Worm (Caenorhabditis elegans) whole organism, early embryonic: ENCODE results near the gene srj-38.

Source experiments
- F13C5.2 ChIP-seq: sonication (generic microtip); optimal IDR thresholded peaks from 2 replicates; lab custom pipeline; 2017; ENCODE audit warnings: mild to moderate bottlenecking, missing genetic modification characterization, inconsistent platforms, missing compliant biosample characterization
- aly-1 ChIP-seq: sonication (generic microtip); optimal IDR thresholded peaks from 2 replicates; lab custom pipeline; 2016; ENCODE audit warnings: missing genetic modification characterization, missing compliant biosample characterization
- ama-1 ChIP-seq: fragments of 150-350 bp; optimal IDR thresholded peaks from 2 replicates; lab custom pipeline; 2014
- ceh-13 ChIP-seq: fragments of 200-800 bp; sonication (Bioruptor generic); optimal IDR thresholded peaks from 2 replicates; lab custom pipeline; 2018; ENCODE audit warnings: mild to moderate bottlenecking, missing genetic modification characterization, missing compliant biosample characterization
- ets-7 ChIP-seq: sonication (generic microtip); optimal IDR thresholded peaks from 2 replicates; lab custom pipeline; 2016; ENCODE audit warnings: missing genotype, missing genetic modification characterization, missing compliant biosample characterization
- flt-1 ChIP-seq: fragments of 200-800 bp; sonication (Bioruptor generic); IDR thresholded peaks from 2 replicates; pipeline ENCODE4 v1.3.6; 2022; ENCODE audit warnings: missing genetic modification characterization, missing compliant biosample characterization
- hmbx-1 ChIP-seq: sonication (generic microtip); optimal IDR thresholded peaks from 2 replicates; lab custom pipeline; 2016; ENCODE audit warnings: mild to moderate bottlenecking, missing genetic modification characterization, missing compliant biosample characterization
- hmg-4 ChIP-seq: fragments of 200-800 bp; sonication (Bioruptor generic); optimal IDR thresholded peaks from 2 replicates; lab custom pipeline; 2018; ENCODE audit warnings: mild to moderate bottlenecking, missing genetic modification characterization, missing compliant biosample characterization
- hnd-1 ChIP-seq: sonication (generic microtip); optimal IDR thresholded peaks from 2 replicates; lab custom pipeline; 2016; ENCODE audit warnings: missing genetic modification characterization, missing compliant biosample characterization
- pes-1 ChIP-seq: fragments of 200-800 bp; sonication (Bioruptor generic); IDR thresholded peaks from 2 replicates; pipeline ENCODE4 v1.3.6; 2022; ENCODE audit warnings: missing genetic modification reagents, missing genetic modification characterization, missing compliant biosample characterization
- sea-1 ChIP-seq: fragments of 200-800 bp; sonication (Bioruptor generic); conservative IDR thresholded peaks from 2 replicates; pipeline ENCODE4 v1.3.6; 2022; ENCODE audit warnings: missing genetic modification characterization, missing compliant biosample characterization
- tbx-11 ChIP-seq: fragments of 200-800 bp; sonication (Bioruptor generic); IDR thresholded peaks from 2 replicates; pipeline ENCODE4 v1.3.6; 2022; ENCODE audit warnings: missing genetic modification characterization, missing compliant biosample characterization
- tbx-37 ChIP-seq: fragments of 200-800 bp; sonication (Bioruptor generic); conservative IDR thresholded peaks from 2 replicates; pipeline ENCODE4 v1.3.6; 2022; ENCODE audit warnings: missing genetic modification reagents, missing genetic modification characterization, missing compliant biosample characterization
- tra-4 ChIP-seq: sonication (generic microtip); optimal IDR thresholded peaks from 2 replicates; lab custom pipeline; 2017; ENCODE audit warnings: missing genetic modification characterization, missing compliant biosample characterization

srj-38 gene

DNA sequence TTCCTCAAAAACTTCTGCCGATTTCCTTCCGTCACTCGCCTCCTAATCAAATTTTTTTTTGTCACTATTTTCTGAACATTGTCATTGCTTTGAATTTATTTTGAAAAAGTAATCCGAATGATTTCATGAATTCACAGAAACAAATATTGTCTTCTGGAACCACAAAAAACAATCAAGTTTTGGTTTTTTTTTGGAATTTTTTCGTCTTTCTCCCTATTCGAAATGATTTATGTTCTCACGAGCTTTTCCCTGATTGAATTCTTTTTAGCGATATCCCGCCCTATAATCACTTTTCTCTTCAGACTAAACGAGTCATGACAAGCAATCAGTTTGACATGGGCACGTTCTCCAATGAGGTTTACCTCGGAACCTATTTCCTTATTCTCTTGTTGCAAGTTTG, 50.9 kb downstream of the srj-38 start, which contains the start of gene F41H8.1:
TSS of gene F41H8.1 (plus strand) at position 301 of the 400 bp plus-strand sequence.
- TF ChIP-seq hnd-1 (tag; lab: Kevin White, UChicago) (no peak), flt-1 (no peak), F13C5.2 (tag; lab: Kevin White, UChicago) (no peak), aly-1 (tag; lab: Kevin White, UChicago) (no peak), ceh-13 (GFP tag; lab: Kevin White, UChicago) (no peak), tbx-37 (no peak), hmg-4 (GFP tag; lab: Kevin White, UChicago) (no peak), ets-7 (no peak), hmbx-1 (tag; lab: Kevin White, UChicago) (no peak), tra-4 (tag; lab: Kevin White, UChicago) (no peak), ama-1 (no peak), tbx-11 (GFP tag; lab: Robert Waterston, UW) (no peak), pes-1 (GFP tag; lab: Robert Waterston, UW) (no peak), sea-1 (GFP tag; lab: Robert Waterston, UW) (no peak)
